Worm (Caenorhabditis elegans): Measurements from ENCODE around the gene C18G1.6.
"Not testable (repeated sequence)": the region's sequence is repeated elsewhere in the genome, so short reads cannot be mapped to it uniquely, and the experiment has no call there.

C18G1.6 gene

DNA sequence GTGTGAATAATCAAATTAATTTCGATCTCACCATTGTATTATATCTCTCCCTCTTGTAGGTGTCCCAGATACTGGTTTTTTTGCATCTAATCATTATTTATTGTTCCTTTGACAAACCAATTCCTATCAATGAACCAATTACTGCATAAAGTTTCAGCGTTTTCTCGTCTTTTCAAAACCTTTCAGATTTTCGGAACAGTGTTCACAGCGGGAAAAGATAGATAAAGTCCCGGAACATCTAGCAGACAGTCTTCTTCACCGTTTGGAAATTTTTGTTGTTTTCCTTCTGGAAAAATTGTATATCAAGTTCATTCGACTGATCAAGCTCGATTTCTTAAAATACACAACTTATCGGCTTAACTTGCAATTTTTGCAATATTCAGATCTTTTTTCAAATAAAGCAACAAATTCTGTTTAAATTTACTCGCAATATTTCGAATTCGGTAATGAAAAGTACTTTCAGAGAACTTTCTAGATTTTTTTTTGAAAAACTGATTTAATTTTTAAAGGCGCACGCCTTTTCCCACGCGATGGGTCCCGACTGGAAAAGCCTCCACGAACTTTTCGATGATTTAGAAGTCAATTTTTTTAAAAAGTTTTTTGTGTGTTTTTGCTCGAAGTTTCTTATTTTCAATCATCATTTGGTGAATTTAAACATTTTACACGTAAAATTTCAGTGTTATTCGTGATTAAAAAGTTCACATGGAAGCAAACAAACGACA, 5.1 kb downstream of the C18G1.6 start, which contains the start of gene pgl-3:
TSS of gene pgl-3 (plus strand) at position 672 of the 722 bp plus-strand sequence.
- TF ChIP-seq ceh-16 (tag; optimal IDR thresholded peaks at IDR 0.05) (no peak), pqm-1 (tag; optimal IDR thresholded peaks at IDR 0.05) (no peak), nhr-23 (tag; optimal IDR thresholded peaks at IDR 0.05) (no peak), snpc-4 (tag; optimal IDR thresholded peaks at IDR 0.05) (no peak), ztf-11 (tag; optimal IDR thresholded peaks at IDR 0.05) (no peak), elt-2 (tag; optimal IDR thresholded peaks at IDR 0.05) (no peak), sea-2 (GFP tag; optimal IDR thresholded peaks at IDR 0.05) (no peak), unc-62 (GFP tag; optimal IDR thresholded peaks at IDR 0.05) (no peak), nhr-77 (tag; optimal IDR thresholded peaks at IDR 0.05) (no peak), egl-27 (tag; optimal IDR thresholded peaks at IDR 0.05) (no peak), unc-39 (tag; optimal IDR thresholded peaks at IDR 0.05) (no peak), fos-1 (tag; optimal IDR thresholded peaks at IDR 0.05) (no peak), zag-1 (tag; optimal IDR thresholded peaks at IDR 0.05) (no peak), R02D3.7 (tag; optimal IDR thresholded peaks at IDR 0.05) (no peak), nhr-28 (tag; optimal IDR thresholded peaks at IDR 0.05) (no peak), nhr-67 (tag; optimal IDR thresholded peaks at IDR 0.05) (no peak)

DNA sequence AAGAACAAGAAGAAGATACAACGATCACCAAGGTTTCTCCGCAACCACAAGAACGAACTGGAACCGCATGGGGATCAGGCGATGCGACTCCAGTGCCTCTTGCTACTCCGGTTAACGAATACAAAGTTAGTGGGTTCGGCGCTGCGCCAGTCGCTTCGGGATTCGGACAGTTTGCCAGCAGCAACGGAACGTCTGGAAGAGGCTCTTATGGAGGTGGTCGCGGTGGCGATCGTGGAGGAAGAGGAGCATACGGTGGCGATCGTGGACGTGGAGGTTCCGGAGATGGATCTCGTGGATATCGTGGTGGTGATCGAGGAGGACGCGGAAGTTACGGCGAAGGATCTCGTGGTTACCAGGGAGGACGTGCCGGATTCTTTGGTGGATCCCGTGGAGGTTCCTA, 7.6 kb downstream of the C18G1.6 start:
- TF ChIP-seq elt-1 (tag; optimal IDR thresholded peaks at IDR 0.05) = no peak
- TF ChIP-seq ceh-82 (tag; optimal IDR thresholded peaks at IDR 0.05) = no peak
- no peak for TF ChIP-seq ceh-28 (tag; optimal IDR thresholded peaks at IDR 0.05)
- no peak for TF ChIP-seq lin-39 (tag; optimal IDR thresholded peaks at IDR 0.05)
- no peak for TF ChIP-seq nhr-43 (tag; optimal IDR thresholded peaks at IDR 0.05; ENCODE audit: poor library complexity, severe bottlenecking)
- no peak for TF ChIP-seq pqm-1 (tag; optimal IDR thresholded peaks at IDR 0.05)
- TF ChIP-seq nhr-11 (tag; optimal IDR thresholded peaks at IDR 0.05) = no peak
- no peak for TF ChIP-seq mml-1 (tag; optimal IDR thresholded peaks at IDR 0.05)
- no peak for TF ChIP-seq unc-62 (GFP tag; optimal IDR thresholded peaks at IDR 0.05)
- TF ChIP-seq ztf-4 (tag; optimal IDR thresholded peaks at IDR 0.05) = no peak
- no peak for TF ChIP-seq ama-1 (optimal IDR thresholded peaks at IDR 0.05)
- TF ChIP-seq daf-12 (tag; optimal IDR thresholded peaks at IDR 0.05) = no peak
- no peak for TF ChIP-seq elt-3 (tag; optimal IDR thresholded peaks at IDR 0.05)
- no peak for TF ChIP-seq sea-2 (GFP tag; optimal IDR thresholded peaks at IDR 0.05)
- no peak for TF ChIP-seq egl-5 (tag; optimal IDR thresholded peaks at IDR 0.05)
- no peak for TF ChIP-seq egl-27 (tag; optimal IDR thresholded peaks at IDR 0.05)
- no peak for TF ChIP-seq fos-1 (tag; optimal IDR thresholded peaks at IDR 0.05)
- TF ChIP-seq nhr-76 (tag; optimal IDR thresholded peaks at IDR 0.05) = no peak
- no peak for TF ChIP-seq snpc-4 (tag; optimal IDR thresholded peaks at IDR 0.05)

DNA sequence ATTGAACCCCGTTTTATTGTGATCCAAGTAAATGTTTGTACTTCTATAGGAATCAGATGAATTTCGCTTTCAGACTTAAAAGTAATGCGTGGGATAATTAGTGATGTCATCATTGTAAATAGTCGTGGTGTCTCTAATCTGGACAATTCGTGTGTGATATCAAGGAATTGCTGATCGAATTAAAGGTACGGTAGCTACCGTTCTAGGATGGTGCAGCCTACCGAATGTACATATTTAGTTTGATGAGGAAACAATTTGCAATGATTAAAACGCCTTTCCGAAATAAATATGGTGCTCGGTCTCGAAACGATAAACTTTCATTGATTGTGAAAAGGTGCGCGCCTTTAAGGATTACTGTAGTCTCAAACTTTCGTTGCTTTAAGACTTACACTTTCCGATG, 8.1 kb downstream of the C18G1.6 start:
- TF ChIP-seq mml-1 (tag; optimal IDR thresholded peaks at IDR 0.05) = no peak
- TF ChIP-seq lsy-12 (tag; optimal IDR thresholded peaks at IDR 0.05) = no peak
- no peak for TF ChIP-seq mdl-1 (tag; optimal IDR thresholded peaks at IDR 0.05)
- TF ChIP-seq daf-12 (tag; optimal IDR thresholded peaks at IDR 0.05) = no peak
- no peak for TF ChIP-seq nhr-43 (tag; optimal IDR thresholded peaks at IDR 0.05; ENCODE audit: poor library complexity, severe bottlenecking)
- TF ChIP-seq nhr-77 (tag; optimal IDR thresholded peaks at IDR 0.05) = no peak
- TF ChIP-seq sea-2 (GFP tag; optimal IDR thresholded peaks at IDR 0.05) = no peak
- TF ChIP-seq jun-1 (tag; optimal IDR thresholded peaks at IDR 0.05) = no peak
- TF ChIP-seq R02D3.7 (tag; optimal IDR thresholded peaks at IDR 0.05) = no peak

DNA sequence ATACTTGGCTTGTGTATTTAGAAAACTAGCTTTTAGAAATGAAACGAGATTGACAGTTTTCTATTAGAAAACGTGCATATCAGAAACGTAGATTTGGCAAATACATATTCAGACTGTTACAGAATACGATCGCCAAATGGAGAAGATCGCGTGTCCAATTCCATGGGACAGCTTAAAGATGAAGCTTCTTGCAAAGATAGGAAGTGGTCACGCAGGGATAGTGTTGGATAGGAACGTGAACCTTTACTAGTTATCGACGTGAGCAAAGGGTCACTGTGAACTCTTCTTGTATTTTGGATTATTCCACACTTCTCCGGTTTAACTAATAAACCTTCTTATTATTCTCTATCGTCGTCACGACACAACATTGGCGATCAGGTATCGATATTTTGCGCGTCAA, 10.3 kb downstream of the C18G1.6 start, which contains the start of gene bgnt-1.4:
TSS of gene bgnt-1.4 (plus strand) at position 301 of the 400 bp plus-strand sequence.
- not testable (repeated sequence) for TF ChIP-seq snpc-4, mdl-1, fos-1 (tag; optimal IDR thresholded peaks at IDR 0.05)

DNA sequence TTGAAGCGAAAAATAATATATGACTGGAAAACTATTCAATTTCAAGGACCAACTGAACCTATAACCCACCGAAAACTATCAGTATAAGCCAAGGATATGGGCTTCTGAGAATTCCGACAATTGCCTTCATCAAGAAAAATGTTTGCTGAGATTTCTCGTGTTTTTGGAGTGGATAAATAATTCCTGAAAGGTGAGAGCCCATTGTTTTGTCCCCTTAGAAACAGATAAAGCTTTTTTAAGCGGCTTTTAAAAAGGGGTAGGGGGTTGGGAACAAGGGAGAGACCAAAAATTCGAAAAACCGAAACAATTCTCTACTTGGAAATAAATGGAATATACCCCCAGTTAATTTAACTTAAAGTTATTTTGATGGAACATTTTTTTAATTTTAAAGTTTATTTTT, 16.1 kb downstream of the C18G1.6 start, which contains the start of gene C18G1.8:
TSS of gene C18G1.8 (minus strand) at position 101 of the 400 bp plus-strand sequence.
- TF ChIP-seq snpc-4 (tag; optimal IDR thresholded peaks at IDR 0.05) (no peak), ceh-9 (tag; optimal IDR thresholded peaks at IDR 0.05) (no peak), skn-1 (tag; optimal IDR thresholded peaks at IDR 0.05) (no peak), nhr-237 (tag; optimal IDR thresholded peaks at IDR 0.05) (no peak), nhr-12 (tag; optimal IDR thresholded peaks at IDR 0.05) (no peak), elt-3 (tag; optimal IDR thresholded peaks at IDR 0.05) (no peak), nfya-1 (tag; optimal IDR thresholded peaks at IDR 0.05; ENCODE audit: insufficient read depth) (no peak)
